Worm (Caenorhabditis elegans) whole organism, late embryonic: ENCODE data around the gene lam-2.

ENCODE experiments used
- C38D4.7 ChIP-seq: fragments of 200-800 bp; sonication (Bioruptor generic); optimal IDR thresholded peaks from 2 replicates; lab custom pipeline; 2018; ENCODE audit warnings: mild to moderate bottlenecking, missing genetic modification characterization, moderate library complexity, missing compliant biosample characterization
- K09A11.1 ChIP-seq: sonication (generic microtip); optimal IDR thresholded peaks from 2 replicates; lab custom pipeline; 2017; ENCODE audit warnings: antibody characterized with exemption, mild to moderate bottlenecking, missing genetic modification characterization, missing compliant biosample characterization; ENCODE audit not compliant: insufficient read depth
- ahr-1 ChIP-seq: sonication (generic microtip); optimal IDR thresholded peaks from 2 replicates; lab custom pipeline; 2016; ENCODE audit warnings: missing genetic modification characterization, missing compliant biosample characterization
- ama-1 ChIP-seq: fragments of 150-350 bp; optimal IDR thresholded peaks from 2 replicates; lab custom pipeline; 2014
- ceh-18 ChIP-seq: sonication (generic microtip); optimal IDR thresholded peaks from 2 replicates; lab custom pipeline; 2016; ENCODE audit warnings: missing genetic modification characterization, missing compliant biosample characterization
- ceh-2 ChIP-seq: sonication (generic microtip); optimal IDR thresholded peaks from 2 replicates; lab custom pipeline; 2016; ENCODE audit warnings: missing genotype, missing genetic modification characterization, missing compliant biosample characterization
- ceh-24 ChIP-seq: sonication (generic microtip); optimal IDR thresholded peaks from 2 replicates; lab custom pipeline; 2016; ENCODE audit warnings: mild to moderate bottlenecking, missing genetic modification characterization, missing compliant biosample characterization
- ceh-30 ChIP-seq: fragments of 150-350 bp; optimal IDR thresholded peaks from 2 replicates; lab custom pipeline; 2014; ENCODE audit warnings: missing biosample characterization, missing genetic modification characterization
- ceh-31 ChIP-seq: sonication (generic microtip); optimal IDR thresholded peaks from 2 replicates; lab custom pipeline; 2016; ENCODE audit warnings: missing genetic modification characterization, missing compliant biosample characterization
- ceh-45 ChIP-seq: fragments of 200-800 bp; sonication (Bioruptor generic); IDR thresholded peaks from 2 replicates; pipeline ENCODE4 v1.3.6; 2022; ENCODE audit warnings: missing genetic modification reagents, missing genetic modification characterization, missing compliant biosample characterization
- dve-1 ChIP-seq: sonication (generic microtip); optimal IDR thresholded peaks from 2 replicates; lab custom pipeline; 2017; ENCODE audit warnings: antibody characterized with exemption, mild to moderate bottlenecking, missing genetic modification characterization, missing compliant biosample characterization
- elt-2 ChIP-seq: sonication (generic microtip); optimal IDR thresholded peaks from 2 replicates; lab custom pipeline; 2016; ENCODE audit warnings: missing genetic modification reagents, missing genetic modification characterization, missing compliant biosample characterization
- elt-4 ChIP-seq: sonication (generic microtip); optimal IDR thresholded peaks from 2 replicates; lab custom pipeline; 2016; ENCODE audit warnings: missing genetic modification characterization, missing compliant biosample characterization
- eyg-1 ChIP-seq: sonication (generic microtip); optimal IDR thresholded peaks from 2 replicates; lab custom pipeline; 2016; ENCODE audit warnings: missing genotype, missing genetic modification characterization, missing compliant biosample characterization
- fkh-10 ChIP-seq: fragments of 150-350 bp; optimal IDR thresholded peaks from 2 replicates; lab custom pipeline; 2014; ENCODE audit warnings: missing biosample characterization, missing genetic modification reagents, missing genetic modification characterization
- hlh-15 ChIP-seq: sonication (generic microtip); optimal IDR thresholded peaks from 2 replicates; lab custom pipeline; 2016; ENCODE audit warnings: missing genetic modification characterization, missing compliant biosample characterization
- hlh-30 ChIP-seq: sonication (generic microtip); optimal IDR thresholded peaks from 2 replicates; lab custom pipeline; 2017; ENCODE audit warnings: antibody characterized with exemption, missing genetic modification characterization, missing compliant biosample characterization; ENCODE audit not compliant: insufficient read depth
- hlh-6 ChIP-seq: sonication (generic microtip); optimal IDR thresholded peaks from 2 replicates; lab custom pipeline; 2016; ENCODE audit warnings: missing genotype, missing genetic modification characterization, missing compliant biosample characterization
- hlh-8 ChIP-seq: sonication (generic microtip); optimal IDR thresholded peaks from 2 replicates; lab custom pipeline; 2016; ENCODE audit warnings: missing genotype, missing genetic modification characterization, missing compliant biosample characterization
- lim-6 ChIP-seq: sonication (generic microtip); optimal IDR thresholded peaks from 2 replicates; lab custom pipeline; 2016; ENCODE audit warnings: missing genetic modification characterization, missing compliant biosample characterization
- lin-11 ChIP-seq: fragments of 200-800 bp; sonication (Bioruptor generic); optimal IDR thresholded peaks from 2 replicates; lab custom pipeline; 2018; ENCODE audit warnings: mild to moderate bottlenecking, missing genetic modification characterization, missing compliant biosample characterization
- nhr-11 ChIP-seq: fragments of 150-350 bp; optimal IDR thresholded peaks from 2 replicates; lab custom pipeline; 2014; ENCODE audit warnings: missing biosample characterization, missing genetic modification characterization
- nhr-232 ChIP-seq: sonication (generic microtip); optimal IDR thresholded peaks from 2 replicates; lab custom pipeline; 2016; ENCODE audit warnings: missing genetic modification characterization, missing compliant biosample characterization
- npax-4 ChIP-seq: sonication (generic microtip); optimal IDR thresholded peaks from 2 replicates; lab custom pipeline; 2016; ENCODE audit warnings: missing genetic modification characterization, missing compliant biosample characterization
- pag-3 ChIP-seq: sonication (generic microtip); optimal IDR thresholded peaks from 2 replicates; lab custom pipeline; 2016; ENCODE audit warnings: missing compliant biosample characterization, missing genetic modification characterization, borderline replicate concordance
- pat-9 ChIP-seq: fragments of 200-800 bp; sonication (Bioruptor generic); optimal IDR thresholded peaks from 2 replicates; lab custom pipeline; 2018; ENCODE audit warnings: mild to moderate bottlenecking, missing genetic modification characterization, moderate library complexity, missing compliant biosample characterization
- pax-1 ChIP-seq: fragments of 150-350 bp; optimal IDR thresholded peaks from 2 replicates; lab custom pipeline; 2014; ENCODE audit warnings: missing biosample characterization, missing genetic modification characterization
- pha-2 ChIP-seq: sonication (generic microtip); optimal IDR thresholded peaks from 2 replicates; lab custom pipeline; 2017; ENCODE audit warnings: mild to moderate bottlenecking, missing genetic modification characterization, missing compliant biosample characterization
- pqm-1 ChIP-seq: sonication (generic microtip); optimal IDR thresholded peaks from 2 replicates; lab custom pipeline; 2016; ENCODE audit warnings: missing genetic modification characterization, missing compliant biosample characterization
- sdc-2 ChIP-seq: sonication (generic microtip); optimal IDR thresholded peaks from 2 replicates; lab custom pipeline; 2016; ENCODE audit warnings: missing genotype, missing genetic modification characterization, missing compliant biosample characterization
- tbx-2 ChIP-seq: sonication (generic microtip); optimal IDR thresholded peaks from 2 replicates; lab custom pipeline; 2016; ENCODE audit warnings: missing genetic modification characterization, missing compliant biosample characterization
- unc-42 ChIP-seq: sonication (generic microtip); optimal IDR thresholded peaks from 2 replicates; lab custom pipeline; 2016; ENCODE audit warnings: missing genotype, missing genetic modification characterization, missing compliant biosample characterization
- unc-55 ChIP-seq: sonication (generic microtip); optimal IDR thresholded peaks from 2 replicates; lab custom pipeline; 2017; ENCODE audit warnings: missing biosample characterization, missing genetic modification reagents, missing genetic modification characterization
- unc-86 ChIP-seq: sonication (generic microtip); optimal IDR thresholded peaks from 2 replicates; lab custom pipeline; 2016; ENCODE audit warnings: missing genetic modification characterization, missing compliant biosample characterization
- zip-5 ChIP-seq: sonication (generic microtip); optimal IDR thresholded peaks from 2 replicates; lab custom pipeline; 2016; ENCODE audit warnings: missing genetic modification characterization, missing compliant biosample characterization
- ztf-16 ChIP-seq: sonication (generic microtip); optimal IDR thresholded peaks from 2 replicates; lab custom pipeline; 2017; ENCODE audit warnings: missing genetic modification characterization, missing compliant biosample characterization

lam-2 gene

ce11 chrX:7143515-7143914 is 7.5 kb downstream of the lam-2 start, which contains the start of gene alh-10:
Gene alh-10 (minus strand): TSS chrX:7143641.
- no peak for TF ChIP-seq lim-6 (tag; lab: Kevin White, UChicago)
- TF ChIP-seq elt-2 (tag; lab: Kevin White, UChicago), result peak; percentile 27

ce11 chrX:7140682-7141254 is 10.3 kb downstream of the lam-2 start:
- TF ChIP-seq pha-2 (tag; lab: Kevin White, UChicago) (no peak), elt-2 (tag; lab: Kevin White, UChicago) (peak; percentile 54), tbx-2 (tag; lab: Kevin White, UChicago) (no peak), pqm-1 (tag; lab: Kevin White, UChicago) (no peak), hlh-15 (tag; lab: Kevin White, UChicago) (no peak), hlh-6 (tag; lab: Kevin White, UChicago) (no peak)

ce11 chrX:7139614-7140013 is 11.4 kb downstream of the lam-2 start, which contains the start of gene clec-86:
Gene clec-86 (plus strand): TSS chrX:7139875.
- peak; percentile 23 for TF ChIP-seq pqm-1 (tag; lab: Kevin White, UChicago)
- no peak for TF ChIP-seq unc-86 (tag; lab: Kevin White, UChicago)
- TF ChIP-seq dve-1, result peak; percentile 3
- TF ChIP-seq elt-2 (tag; lab: Kevin White, UChicago), result peak; percentile 53
- no peak for TF ChIP-seq K09A11.1 (tag; lab: Kevin White, UChicago)

- TF ChIP-seq hlh-30 (tag; lab: Kevin White, UChicago) (no peak), ceh-2 (no peak), lin-11 (tag; lab: Kevin White, UChicago) (no peak), dve-1 (no peak), pat-9 (no peak), pqm-1 (tag; lab: Kevin White, UChicago) (no peak), nhr-232 (no peak), fkh-10 (GFP tag; lab: Kevin White, UChicago) (no peak), unc-86 (tag; lab: Kevin White, UChicago) (no peak)
Measured at ce11 chrX:7131206-7131605, 19.8 kb downstream of the lam-2 start.

- no peak for TF ChIP-seq hlh-30 (tag; lab: Kevin White, UChicago)
- TF ChIP-seq unc-86 (tag; lab: Kevin White, UChicago), result no peak
- TF ChIP-seq npax-4, result no peak
- no peak for TF ChIP-seq unc-55 (GFP tag; lab: Kevin White, UChicago)
- no peak for TF ChIP-seq elt-2 (tag; lab: Kevin White, UChicago)
- no peak for TF ChIP-seq pax-1 (tag; lab: Kevin White, UChicago)
- no peak for TF ChIP-seq pag-3 (tag; lab: Kevin White, UChicago)
- no peak for TF ChIP-seq C38D4.7 (GFP tag; lab: Kevin White, UChicago)
- TF ChIP-seq unc-42 (tag; lab: Kevin White, UChicago), result no peak
- TF ChIP-seq ama-1, result no peak
- TF ChIP-seq zip-5 (tag; lab: Kevin White, UChicago), result no peak
Measured at ce11 chrX:7129460-7129859, 21.6 kb downstream of the lam-2 start.

ce11 chrX:7128615-7129014 is 22.4 kb downstream of the lam-2 start:
- TF ChIP-seq ahr-1 (tag; lab: Kevin White, UChicago) (no peak), elt-4 (no peak), lin-11 (tag; lab: Kevin White, UChicago) (no peak), lim-6 (tag; lab: Kevin White, UChicago) (no peak), ceh-31 (tag; lab: Kevin White, UChicago) (no peak), ceh-45 (GFP tag; lab: Robert Waterston, UW) (no peak), ceh-30 (tag; lab: Kevin White, UChicago) (no peak), hlh-15 (tag; lab: Kevin White, UChicago) (no peak), ceh-18 (no peak), eyg-1 (no peak), ceh-24 (tag; lab: Kevin White, UChicago) (no peak), fkh-10 (GFP tag; lab: Kevin White, UChicago) (no peak), pqm-1 (tag; lab: Kevin White, UChicago) (no peak), sdc-2 (tag; lab: Kevin White, UChicago) (no peak), nhr-11 (tag; lab: Kevin White, UChicago) (no peak), K09A11.1 (tag; lab: Kevin White, UChicago) (no peak), hlh-8 (tag; lab: Kevin White, UChicago) (no peak), ztf-16 (tag; lab: Kevin White, UChicago) (no peak), ceh-2 (no peak)
